Fruit fly (Drosophila melanogaster) whole organism, embryonic: ENCODE measurements around the gene CG32686.
A peak's percentile ranks its signal among the peaks of the same experiment; 100 is the strongest.

Experiments
- Ada2b ChIP-seq: fragments of 200-800 bp; sonication (Bioruptor generic); IDR thresholded peaks from 2 replicates; pipeline ENCODE4 v1.3.6; 2022; ENCODE audit warnings: missing biosample characterization, missing genetic modification characterization
- Aef1 ChIP-seq: fragments of 200-800 bp; sonication (Bioruptor generic); IDR thresholded peaks from 3 replicates; pipeline ENCODE4 v1.3.6; 2022; ENCODE audit warnings: missing biosample characterization, missing genetic modification characterization
- Antp ChIP-seq: fragments of 200-800 bp; sonication (Bioruptor generic); optimal IDR thresholded peaks from 3 replicates; lab custom pipeline; 2016; ENCODE audit warnings: missing biosample characterization, missing genetic modification characterization
- Asciz ChIP-seq: fragments of 200-800 bp; sonication (Bioruptor generic); optimal IDR thresholded peaks from 2 replicates; lab custom pipeline; 2017; ENCODE audit warnings: missing biosample characterization, mild to moderate bottlenecking, missing genetic modification characterization, missing genetic modification reagents
- C15 ChIP-seq: fragments of 200-800 bp; sonication (Bioruptor generic); IDR thresholded peaks from 3 replicates; pipeline ENCODE4 v1.3.6; 2022; ENCODE audit warnings: missing biosample characterization, missing genetic modification characterization
- CG10147 ChIP-seq: fragments of 200-800 bp; sonication (Bioruptor generic); optimal IDR thresholded peaks from 2 replicates; lab custom pipeline; 2019; ENCODE audit warnings: missing biosample characterization, mild to moderate bottlenecking, missing genetic modification characterization, moderate library complexity
- CG10267 ChIP-seq: fragments of 200-800 bp; sonication (Bioruptor generic); optimal IDR thresholded peaks from 2 replicates; lab custom pipeline; 2018; ENCODE audit warnings: missing biosample characterization, mild to moderate bottlenecking, missing genetic modification characterization, moderate library complexity
- CG10321 ChIP-seq: fragments of 200-800 bp; sonication (Bioruptor generic); IDR thresholded peaks from 2 replicates; pipeline ENCODE4 v1.3.6; 2022; ENCODE audit warnings: missing biosample characterization, missing genetic modification characterization
- CG11456 ChIP-seq: fragments of 200-800 bp; sonication (Bioruptor generic); IDR thresholded peaks from 3 replicates; pipeline ENCODE4 v1.3.6; 2022; ENCODE audit warnings: missing biosample characterization, missing genetic modification characterization
- CG11560 ChIP-seq: fragments of 200-800 bp; sonication (Bioruptor generic); IDR thresholded peaks from 3 replicates; pipeline ENCODE4 v1.3.6; 2022; ENCODE audit warnings: missing biosample characterization, missing genetic modification characterization
- CG12071 ChIP-seq: fragments of 200-800 bp; sonication (Bioruptor generic); optimal IDR thresholded peaks from 3 replicates; lab custom pipeline; 2018; ENCODE audit warnings: missing biosample characterization, mild to moderate bottlenecking, missing genetic modification characterization
- CG12769 ChIP-seq: fragments of 200-800 bp; sonication (Bioruptor generic); optimal IDR thresholded peaks from 2 replicates; lab custom pipeline; 2019; ENCODE audit warnings: missing biosample characterization, mild to moderate bottlenecking, missing genetic modification characterization, moderate library complexity
- CG13123 ChIP-seq: fragments of 200-800 bp; sonication (Bioruptor generic); optimal IDR thresholded peaks from 2 replicates; lab custom pipeline; 2016; ENCODE audit warnings: missing biosample characterization, missing genetic modification characterization
- CG14860 ChIP-seq: fragments of 200-800 bp; sonication (Bioruptor generic); IDR thresholded peaks from 3 replicates; pipeline ENCODE4 v1.3.6; 2022; ENCODE audit warnings: missing biosample characterization, missing genetic modification characterization; ENCODE audit not compliant: partially characterized antibody
- CG15696 ChIP-seq: fragments of 200-800 bp; sonication (Bioruptor generic); optimal IDR thresholded peaks from 2 replicates; lab custom pipeline; 2019; ENCODE audit warnings: missing biosample characterization, mild to moderate bottlenecking, missing genetic modification characterization, moderate library complexity
- CG16779 ChIP-seq: fragments of 200-800 bp; sonication (Bioruptor generic); IDR thresholded peaks from 2 replicates; pipeline ENCODE4 v1.3.6; 2022; ENCODE audit warnings: missing biosample characterization, missing genetic modification characterization
- CG18262 ChIP-seq: fragments of 200-800 bp; optimal IDR thresholded peaks from 3 replicates; lab custom pipeline; 2019; ENCODE audit warnings: missing biosample characterization, mild to moderate bottlenecking, missing genetic modification characterization, moderate library complexity
- CG2202 ChIP-seq: fragments of 200-800 bp; sonication (Bioruptor generic); optimal IDR thresholded peaks from 2 replicates; lab custom pipeline; 2018; ENCODE audit warnings: missing biosample characterization, mild to moderate bottlenecking, missing genetic modification characterization
- CG30403 ChIP-seq: fragments of 200-800 bp; sonication (Bioruptor generic); optimal IDR thresholded peaks from 3 replicates; lab custom pipeline; 2016; ENCODE audit warnings: missing biosample characterization, missing genetic modification characterization
- CG5953 ChIP-seq: fragments of 200-800 bp; sonication (Bioruptor generic); IDR thresholded peaks from 2 replicates; pipeline ENCODE4 v1.3.6; 2022; ENCODE audit warnings: missing biosample characterization, missing genetic modification characterization
- CG6813 ChIP-seq: fragments of 200-800 bp; sonication (Bioruptor generic); optimal IDR thresholded peaks from 2 replicates; lab custom pipeline; 2017; ENCODE audit warnings: missing biosample characterization, missing genetic modification characterization, mild to moderate bottlenecking, moderate library complexity, missing genetic modification reagents
- CG7556 ChIP-seq: fragments of 200-800 bp; sonication (Bioruptor generic); optimal IDR thresholded peaks from 2 replicates; lab custom pipeline; 2017; ENCODE audit warnings: missing biosample characterization, mild to moderate bottlenecking, missing genetic modification characterization
- CG8478 ChIP-seq: fragments of >200 bp; optimal IDR thresholded peaks from 2 replicates; lab custom pipeline; 2018
- CG9609 ChIP-seq: fragments of 200-800 bp; sonication (Bioruptor generic); optimal IDR thresholded peaks from 3 replicates; lab custom pipeline; 2016; ENCODE audit warnings: missing biosample characterization, missing genetic modification characterization
- CG9932 ChIP-seq: fragments of 200-800 bp; sonication (Bioruptor generic); IDR thresholded peaks from 2 replicates; pipeline ENCODE4 v1.3.6; 2022; ENCODE audit warnings: missing biosample characterization, missing genetic modification characterization
- Camta ChIP-seq: fragments of 200-800 bp; sonication (Bioruptor generic); optimal IDR thresholded peaks from 2 replicates; lab custom pipeline; 2016; ENCODE audit warnings: missing biosample characterization, missing genetic modification characterization
- Doc2 ChIP-seq: fragments of 200-800 bp; sonication (Bioruptor generic); IDR thresholded peaks from 2 replicates; pipeline ENCODE4 v1.3.6; 2022; ENCODE audit warnings: missing biosample characterization, missing genetic modification characterization
- H2.0 ChIP-seq: fragments of 200-800 bp; sonication (Bioruptor generic); IDR thresholded peaks from 2 replicates; pipeline ENCODE4 v1.3.6; 2022; ENCODE audit warnings: missing biosample characterization, missing genetic modification characterization
- HHEX ChIP-seq: fragments of 200-800 bp; sonication (Bioruptor generic); optimal IDR thresholded peaks from 3 replicates; lab custom pipeline; 2017; ENCODE audit warnings: missing biosample characterization, mild to moderate bottlenecking, missing genetic modification characterization, missing genetic modification reagents
- Hr3 ChIP-seq: fragments of 200-800 bp; sonication (Bioruptor generic); optimal IDR thresholded peaks from 3 replicates; lab custom pipeline; 2016; ENCODE audit warnings: missing biosample characterization, missing genetic modification characterization
- Lim3 ChIP-seq: fragments of 200-800 bp; sonication (Bioruptor generic); IDR thresholded peaks from 2 replicates; pipeline ENCODE4 v1.3.6; 2022; ENCODE audit warnings: missing biosample characterization, missing genetic modification characterization
- Nf-YA ChIP-seq: fragments of 200-800 bp; sonication (Bioruptor generic); IDR thresholded peaks from 2 replicates; pipeline ENCODE4 v1.3.6; 2022; ENCODE audit warnings: missing biosample characterization, missing genetic modification characterization
- Oaz ChIP-seq: fragments of 200-800 bp; sonication (Bioruptor generic); IDR thresholded peaks from 2 replicates; pipeline ENCODE4 v1.3.6; 2022; ENCODE audit warnings: missing biosample characterization, missing genetic modification characterization
- Side ChIP-seq: fragments of 200-800 bp; sonication (Bioruptor generic); optimal IDR thresholded peaks from 2 replicates; lab custom pipeline; 2016; ENCODE audit warnings: missing biosample characterization, missing genetic modification characterization
- Sry-δ ChIP-seq: fragments of 200-800 bp; sonication (Bioruptor generic); optimal IDR thresholded peaks from 2 replicates; lab custom pipeline; 2016; ENCODE audit warnings: missing biosample characterization, missing genetic modification characterization
- az2 ChIP-seq: fragments of 200-800 bp; sonication (Bioruptor generic); optimal IDR thresholded peaks from 3 replicates; lab custom pipeline; 2016; ENCODE audit warnings: missing biosample characterization, missing genetic modification characterization
- bbx ChIP-seq: fragments of 200-800 bp; sonication (Bioruptor generic); IDR thresholded peaks from 2 replicates; pipeline ENCODE4 v1.3.6; 2022; ENCODE audit warnings: missing biosample characterization, missing genetic modification characterization; ENCODE audit not compliant: partially characterized antibody
- croc ChIP-seq: fragments of 200-800 bp; sonication (Bioruptor generic); conservative IDR thresholded peaks from 3 replicates; pipeline ENCODE4 v1.3.6; 2022; ENCODE audit warnings: missing biosample characterization, missing genetic modification characterization
- crp ChIP-seq, 2 experiments: fragments of 200-800 bp; sonication (Bioruptor generic); optimal IDR thresholded peaks; 2 replicates in 1 of 2; 3 replicates in 1 of 2; lab custom pipeline; 2017; ENCODE audit warnings: missing biosample characterization in 2 of 2, missing genetic modification characterization in 2 of 2, mild to moderate bottlenecking in 1 of 2, moderate library complexity in 1 of 2
- cwo ChIP-seq: fragments of 200-800 bp; sonication (Bioruptor generic); optimal IDR thresholded peaks from 3 replicates; lab custom pipeline; 2017; ENCODE audit warnings: missing biosample characterization, missing genetic modification characterization, mild to moderate bottlenecking, moderate library complexity, missing genetic modification reagents
- fd3F ChIP-seq: fragments of 200-800 bp; sonication (Bioruptor generic); optimal IDR thresholded peaks from 2 replicates; lab custom pipeline; 2018; ENCODE audit warnings: missing biosample characterization, mild to moderate bottlenecking, missing genetic modification characterization, moderate library complexity
- gcm ChIP-seq: fragments of 200-800 bp; sonication (Bioruptor generic); optimal IDR thresholded peaks from 2 replicates; lab custom pipeline; 2019; ENCODE audit warnings: missing biosample characterization, mild to moderate bottlenecking, missing genetic modification characterization, moderate library complexity
- gcm2 ChIP-seq: fragments of 200-800 bp; sonication (Bioruptor generic); optimal IDR thresholded peaks from 2 replicates; lab custom pipeline; 2016; ENCODE audit warnings: missing biosample characterization, missing genetic modification characterization
- grn ChIP-seq: fragments of 200-800 bp; sonication (Bioruptor generic); optimal IDR thresholded peaks from 3 replicates; lab custom pipeline; 2017; ENCODE audit warnings: missing biosample characterization, missing genetic modification characterization
- maf-S ChIP-seq: fragments of 200-800 bp; sonication (Bioruptor generic); optimal IDR thresholded peaks from 2 replicates; lab custom pipeline; 2016; ENCODE audit warnings: missing biosample characterization, missing genetic modification characterization
- pan ChIP-seq, 4 experiments: fragments of >200 bp in 3 of 4; fragments of 200-800 bp in 1 of 4; sonication (Bioruptor generic) in 1 of 4; optimal IDR thresholded peaks in 3 of 4; IDR thresholded peaks in 1 of 4; 2 replicates each; pipeline versions ENCODE4 v1.3.6 to Lab custom; 2017 to 2022; ENCODE audit warnings: missing biosample characterization in 2 of 4, missing genetic modification characterization in 2 of 4, mixed read lengths in 1 of 4
- seq ChIP-seq: fragments of 200-800 bp; sonication (Bioruptor generic); IDR thresholded peaks from 2 replicates; pipeline ENCODE4 v1.3.6; 2022; ENCODE audit warnings: missing biosample characterization, missing genetic modification characterization
- slp2 ChIP-seq: fragments of 200-800 bp; sonication (Bioruptor generic); optimal IDR thresholded peaks from 2 replicates; lab custom pipeline; 2016; ENCODE audit warnings: missing biosample characterization, missing genetic modification characterization
- sna ChIP-seq: fragments of 200-800 bp; sonication (Bioruptor generic); IDR thresholded peaks from 2 replicates; pipeline ENCODE4 v1.3.6; 2022; ENCODE audit warnings: missing biosample characterization, missing genetic modification characterization; ENCODE audit not compliant: partially characterized antibody
- ttk ChIP-seq: fragments of 200-800 bp; sonication (Bioruptor generic); IDR thresholded peaks from 2 replicates; pipeline ENCODE4 v2.1.2; 2022; ENCODE audit warnings: missing biosample characterization, missing genetic modification characterization
- usp ChIP-seq: fragments of >200 bp; optimal IDR thresholded peaks from 2 replicates; lab custom pipeline; 2017; ENCODE audit warnings: missing biosample characterization, missing genetic modification characterization

CG32686 gene

dm6 chrX:10365748-10366415 lies 9.2 kb downstream of the CG32686 start (continued):
- TF ChIP-seq crp (GFP tag; optimal IDR thresholded peaks at IDR 0.05; lab: Kevin White, UChicago) (no peak), maf-S (GFP tag; lab: Kevin White, UChicago) (no peak), CG9932 (peak; percentile 33; the same call in 1 of the 2 replicates), Oaz (GFP tag; lab: Robert Waterston, UW) (no peak), CG16779 (GFP tag; lab: Robert Waterston, UW) (no peak), CG11560 (tag; lab: Robert Waterston, UW) (peak; percentile 97), CG11456 (GFP tag; lab: Robert Waterston, UW) (no peak), fd3F (GFP tag; lab: Kevin White, UChicago) (no peak), H2.0 (GFP tag; lab: Robert Waterston, UW) (no peak), slp2 (GFP tag; lab: Kevin White, UChicago) (no peak), Camta (GFP tag; lab: Kevin White, UChicago) (peak; percentile 26), CG5953 (GFP tag; lab: Robert Waterston, UW) (no peak), Hr3 (GFP tag; lab: Kevin White, UChicago) (no peak), Sry-δ (GFP tag; lab: Kevin White, UChicago) (peak; percentile 94), CG18262 (no peak), CG6813 (GFP tag; lab: Kevin White, UChicago) (peak; percentile 5), Asciz (peak; percentile 16), usp (GFP tag; lab: Kevin White, UChicago) (no peak), CG9609 (no peak), ttk (GFP tag; lab: Robert Waterston, UW) (no peak), grn (GFP tag; lab: Kevin White, UChicago) (no peak), CG14860 (GFP tag; lab: Robert Waterston, UW) (peak; percentile 95), CG10321 (GFP tag; lab: Robert Waterston, UW) (no peak), seq (no peak), Ada2b (GFP tag; lab: Robert Waterston, UW) (no peak), pan (optimal IDR thresholded peaks at IDR 0.05; lab: Kevin White, UChicago) (no peak), pan (GFP tag; optimal IDR thresholded peaks at IDR 0.05 in 1 of 2, IDR thresholded peaks at IDR 0.05 in 1 of 2) (no peak), CG10267 (no peak), Lim3 (GFP tag; lab: Robert Waterston, UW) (no peak), Doc2 (GFP tag; lab: Robert Waterston, UW) (no peak), Antp (no peak), CG7556 (GFP tag; lab: Kevin White, UChicago) (peak; percentile 1), sna (GFP tag; lab: Robert Waterston, UW) (peak; percentile 87), HHEX (GFP tag; lab: Kevin White, UChicago) (peak; percentile 42), CG12071 (GFP tag; lab: Kevin White, UChicago) (no peak), CG10147 (GFP tag; lab: Kevin White, UChicago) (no peak), az2 (GFP tag; lab: Kevin White, UChicago) (no peak), gcm (GFP tag; lab: Kevin White, UChicago) (peak; percentile 10), CG8478 (lab: Kevin White, UChicago) (peak; percentile 94), Side (GFP tag; lab: Kevin White, UChicago) (peak; percentile 41), CG15696 (tag; lab: Kevin White, UChicago) (peak; percentile 58), Aef1 (GFP tag; lab: Robert Waterston, UW) (no peak), cwo (GFP tag; lab: Kevin White, UChicago) (no peak), Nf-YA (GFP tag; lab: Robert Waterston, UW) (no peak), gcm2 (no peak), C15 (no peak), bbx (GFP tag; lab: Robert Waterston, UW) (peak; percentile 96), CG30403 (GFP tag; lab: Kevin White, UChicago) (no peak), CG12769 (tag; lab: Kevin White, UChicago) (peak; percentile 20), croc (GFP tag; lab: Robert Waterston, UW) (no peak), CG2202 (no peak), CG13123 (GFP tag; lab: Kevin White, UChicago) (no peak)
